Worm (Caenorhabditis elegans) whole organism, L4/young adult: Measurements from ENCODE around the gene T02C1.2.

Experiments
- W03F9.2 ChIP-seq: fragments of 150-350 bp; optimal IDR thresholded peaks from 2 replicates; lab custom pipeline; 2014; ENCODE audit warnings: missing biosample characterization, missing genetic modification characterization
- dao-5 ChIP-seq: sonication (generic microtip); optimal IDR thresholded peaks from 2 replicates; lab custom pipeline; 2016; ENCODE audit warnings: missing genotype, missing genetic modification characterization, moderate library complexity, missing compliant biosample characterization
- him-1 ChIP-seq: sonication (generic microtip); optimal IDR thresholded peaks from 2 replicates; lab custom pipeline; 2016; ENCODE audit warnings: missing genotype, missing genetic modification reagents, missing genetic modification characterization, missing compliant biosample characterization

The T02C1.2 gene

DNA sequence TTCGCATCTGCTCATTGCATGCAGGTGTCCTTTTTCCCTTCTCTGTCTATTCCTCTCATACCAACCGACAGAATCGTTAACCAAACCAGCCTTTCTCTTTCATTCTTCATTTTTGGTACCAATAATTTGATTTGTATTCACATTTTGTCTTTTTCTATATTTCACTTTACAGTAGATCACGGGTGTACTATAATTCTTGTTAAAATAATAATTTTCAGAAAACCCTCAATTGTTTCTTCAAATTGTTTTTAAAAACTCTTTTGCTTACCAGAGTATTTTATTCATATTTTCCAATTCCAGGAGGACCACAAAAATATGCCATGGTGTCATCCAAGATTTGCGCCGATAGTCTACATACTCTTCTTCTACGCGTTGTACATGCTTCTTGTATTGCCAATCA lies at the start of gene T02C1.2:
T02C1.2 (plus strand) TSS at position 301 of the 400 bp plus-strand sequence.
- TF ChIP-seq him-1 (tag; lab: Kevin White, UChicago) (no peak), dao-5 (tag; lab: Kevin White, UChicago) (no peak), W03F9.2 (tag; lab: Kevin White, UChicago) (no peak)

ce11 chrIII:9201977-9202376 lies 48.9 kb upstream of the T02C1.2 start:
- no peak for TF ChIP-seq him-1 (tag; lab: Kevin White, UChicago)
- TF ChIP-seq dao-5 (tag; lab: Kevin White, UChicago) = no peak
- TF ChIP-seq W03F9.2 (tag; lab: Kevin White, UChicago) = no peak

ce11 chrIII:9206185-9206584 lies 44.6 kb upstream of the T02C1.2 start, which contains the start of gene ZC84.1:
Gene ZC84.1 (minus strand): TSS chrIII:9206285.
- TF ChIP-seq dao-5 (tag; lab: Kevin White, UChicago) = no peak
- no peak for TF ChIP-seq him-1 (tag; lab: Kevin White, UChicago)
- TF ChIP-seq W03F9.2 (tag; lab: Kevin White, UChicago) = no peak

DNA sequence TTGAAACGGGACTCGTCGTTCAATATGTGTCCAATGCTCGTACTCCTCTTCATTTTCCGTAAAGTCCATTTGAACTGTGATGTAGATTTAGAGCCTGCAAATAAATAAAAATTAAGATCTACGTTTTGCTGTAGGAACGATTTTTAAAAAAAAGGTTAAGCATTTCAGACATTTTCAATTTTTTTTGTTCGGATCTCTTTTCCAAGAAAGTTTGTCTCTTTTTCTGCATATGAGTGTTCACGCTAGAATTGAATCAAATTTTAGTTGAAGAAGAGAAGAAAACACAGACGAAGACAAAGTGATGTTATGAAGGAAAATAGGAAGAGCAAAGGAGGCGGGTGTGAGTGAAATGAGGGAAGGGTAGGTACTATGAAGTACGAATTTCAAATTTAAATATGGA lies 35.5 kb upstream of the T02C1.2 start, which contains the start of gene npr-29:
npr-29 (minus strand) TSS at position 101 of the 400 bp plus-strand sequence.
- TF ChIP-seq him-1 (tag; lab: Kevin White, UChicago) (no peak), W03F9.2 (tag; lab: Kevin White, UChicago) (no peak), dao-5 (tag; lab: Kevin White, UChicago) (no peak)

ce11 chrIII:9224986-9225385 lies 25.8 kb upstream of the T02C1.2 start:
- TF ChIP-seq W03F9.2 (tag; lab: Kevin White, UChicago) (no peak), him-1 (tag; lab: Kevin White, UChicago) (no peak), dao-5 (tag; lab: Kevin White, UChicago) (no peak)

ce11 chrIII:9228190-9228589 lies 22.6 kb upstream of the T02C1.2 start:
- TF ChIP-seq W03F9.2 (tag; lab: Kevin White, UChicago) (no peak), dao-5 (tag; lab: Kevin White, UChicago) (no peak), him-1 (tag; lab: Kevin White, UChicago) (no peak)

DNA sequence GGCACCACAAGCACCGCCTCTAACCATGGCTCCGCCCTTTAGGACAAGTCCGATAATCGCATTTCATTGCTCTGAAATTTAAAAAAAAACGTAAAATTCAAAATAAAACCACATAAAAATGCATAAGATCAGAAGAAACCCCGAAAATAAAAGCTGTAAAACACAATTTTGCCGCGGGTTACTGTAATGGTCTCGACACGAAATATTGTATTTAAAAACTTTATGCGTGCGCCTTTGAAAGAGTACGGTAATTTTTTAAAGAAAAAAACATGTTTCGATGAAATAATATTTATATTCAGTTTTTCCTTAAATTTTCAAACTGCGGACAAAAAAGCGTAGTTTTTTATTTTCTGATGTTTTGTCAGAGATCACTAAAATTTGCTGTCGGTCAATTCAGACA lies 22.1 kb upstream of the T02C1.2 start, which contains the start of gene rnr-1:
rnr-1 (minus strand) TSS at position 77 of the 400 bp plus-strand sequence.
- TF ChIP-seq him-1 (tag; lab: Kevin White, UChicago) (no peak), W03F9.2 (tag; lab: Kevin White, UChicago) (no peak), dao-5 (tag; lab: Kevin White, UChicago) (no peak)

- TF ChIP-seq him-1 (tag; lab: Kevin White, UChicago) (no peak), W03F9.2 (tag; lab: Kevin White, UChicago) (no peak), dao-5 (tag; lab: Kevin White, UChicago) (no peak)
Measured at ce11 chrIII:9231173-9231572, 19.7 kb upstream of the T02C1.2 start, which contains the start of gene T23G5.3. Gene T23G5.3 (minus strand): TSS chrIII:9231273.

DNA sequence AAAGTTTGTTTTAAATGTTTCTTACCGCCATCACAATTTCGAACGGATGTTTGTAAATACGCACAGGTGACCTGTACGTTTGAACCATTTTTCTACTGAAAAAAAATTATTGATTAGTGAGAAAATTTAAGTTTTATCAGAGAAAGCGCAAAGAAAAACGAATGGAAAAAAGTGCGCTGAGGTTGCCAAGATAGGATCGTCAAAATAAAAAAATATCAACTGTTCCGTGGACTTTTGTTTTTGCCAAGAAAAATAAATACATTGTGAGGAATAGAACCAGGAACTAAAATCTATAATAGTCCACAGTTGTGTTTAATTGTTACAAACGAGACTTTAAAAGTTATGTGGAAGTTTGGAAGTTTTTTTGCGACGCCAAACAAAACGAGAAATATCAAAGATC lies 14.6 kb upstream of the T02C1.2 start, which contains the start of gene T23G5.2:
T23G5.2 (minus strand) TSS at position 101 of the 400 bp plus-strand sequence.
- TF ChIP-seq him-1 (tag; lab: Kevin White, UChicago) (no peak), W03F9.2 (tag; lab: Kevin White, UChicago) (no peak), dao-5 (tag; lab: Kevin White, UChicago) (no peak)

- TF ChIP-seq him-1 (tag; lab: Kevin White, UChicago) (no peak), dao-5 (tag; lab: Kevin White, UChicago) (no peak), W03F9.2 (tag; lab: Kevin White, UChicago) (no peak)
Measured at ce11 chrIII:9237626-9238025, 13.2 kb upstream of the T02C1.2 start.

DNA sequence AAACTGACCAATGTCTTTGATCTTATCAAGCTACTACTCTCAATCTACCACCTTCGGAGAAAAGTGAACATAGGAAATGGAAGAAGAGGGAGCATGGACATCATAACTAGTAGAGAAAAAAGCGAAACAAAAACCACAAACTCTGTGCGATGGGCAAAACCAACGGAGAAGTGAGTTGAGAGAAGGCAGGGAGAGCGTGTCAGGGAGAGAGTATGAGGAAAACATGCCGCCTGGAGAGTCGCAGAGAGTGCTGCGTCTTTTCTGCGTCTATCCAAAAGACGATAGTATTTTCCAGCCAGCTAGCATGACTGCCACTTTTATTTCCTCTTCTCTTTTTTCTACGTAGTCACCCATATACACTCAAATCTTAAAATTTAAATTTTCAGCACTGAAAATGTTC lies 10.8 kb upstream of the T02C1.2 start, which contains the start of gene saeg-2:
saeg-2 (plus strand) TSS at position 381 of the 400 bp plus-strand sequence.
- TF ChIP-seq W03F9.2 (tag; lab: Kevin White, UChicago) (peak; percentile 51), him-1 (tag; lab: Kevin White, UChicago) (no peak), dao-5 (tag; lab: Kevin White, UChicago) (no peak)

DNA sequence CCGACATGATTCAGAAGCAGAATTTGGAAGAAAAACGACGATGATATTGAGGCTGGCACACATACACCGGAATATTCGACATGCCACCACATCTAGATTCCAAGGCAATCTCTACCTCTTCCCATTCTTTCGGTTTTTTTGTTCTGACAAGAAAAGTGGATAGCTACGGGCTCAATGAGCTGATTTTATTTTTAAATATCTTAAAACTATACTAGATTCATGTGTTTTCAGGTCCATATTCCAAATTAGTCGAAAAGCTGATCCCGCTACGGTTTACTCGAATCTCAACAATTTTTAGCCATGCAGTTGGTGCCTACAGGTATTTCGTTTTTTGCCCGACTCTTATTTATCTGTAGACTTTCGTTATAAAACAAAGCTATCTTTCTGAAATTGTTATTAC lies 8.2 kb upstream of the T02C1.2 start, which contains the start of gene dat-1:
dat-1 (plus strand) TSS at position 301 of the 400 bp plus-strand sequence.
- TF ChIP-seq W03F9.2 (tag; lab: Kevin White, UChicago) = no peak
- TF ChIP-seq him-1 (tag; lab: Kevin White, UChicago) = no peak
- TF ChIP-seq dao-5 (tag; lab: Kevin White, UChicago) = no peak

DNA sequence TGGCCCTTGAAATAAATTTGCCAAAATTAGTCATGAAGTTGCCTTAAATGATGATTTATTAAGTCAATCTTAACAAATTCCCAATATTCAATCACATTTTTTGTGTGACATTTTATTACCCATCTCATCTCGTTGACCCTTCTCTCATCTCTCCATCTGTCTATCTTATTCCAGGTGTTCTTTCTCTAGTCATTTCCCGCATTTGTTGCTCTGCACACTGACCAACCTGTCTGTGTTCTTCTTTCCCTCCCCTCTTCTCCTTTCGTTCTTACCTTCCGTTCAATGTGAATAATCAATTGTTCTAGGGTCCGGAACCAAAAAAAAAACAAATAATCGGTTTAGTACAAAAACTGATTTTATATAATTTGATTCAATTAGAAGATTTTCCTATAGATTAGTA lies 3.6 kb upstream of the T02C1.2 start, which contains the start of gene T02C1.1:
T02C1.1 (plus strand) TSS at position 305 of the 400 bp plus-strand sequence.
- TF ChIP-seq W03F9.2 (tag; lab: Kevin White, UChicago) (no peak), him-1 (tag; lab: Kevin White, UChicago) (no peak), dao-5 (tag; lab: Kevin White, UChicago) (no peak)

DNA sequence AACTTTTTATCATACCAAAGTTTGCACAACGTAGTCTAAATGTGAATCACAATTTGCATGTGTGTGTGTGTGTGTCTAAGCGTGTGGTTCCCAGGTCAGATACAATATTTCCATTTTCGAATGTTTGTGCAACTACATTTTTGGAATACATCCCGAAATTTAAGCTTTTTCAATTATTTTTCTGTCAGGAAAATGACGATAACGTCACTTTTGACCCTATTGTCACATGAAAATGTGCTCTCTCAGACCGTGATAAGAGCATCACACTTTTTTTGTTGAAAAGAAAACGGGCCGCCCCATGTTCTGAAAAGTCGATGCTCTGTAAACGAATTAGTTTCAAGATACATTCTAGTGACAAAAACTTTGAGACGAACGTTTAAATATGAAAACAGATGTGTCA lies 4.2 kb downstream of the T02C1.2 start:
- TF ChIP-seq dao-5 (tag; lab: Kevin White, UChicago) = no peak
- TF ChIP-seq W03F9.2 (tag; lab: Kevin White, UChicago) = no peak
- no peak for TF ChIP-seq him-1 (tag; lab: Kevin White, UChicago)
